Worm (Caenorhabditis elegans) whole organism, early embryonic: ENCODE measurements around the gene cyn-9.

ENCODE experiments used
- B0310.2 ChIP-seq: sonication (generic microtip); optimal IDR thresholded peaks from 2 replicates; lab custom pipeline; 2016; ENCODE audit warnings: mild to moderate bottlenecking, missing genetic modification characterization, missing compliant biosample characterization
- F13C5.2 ChIP-seq: sonication (generic microtip); optimal IDR thresholded peaks from 2 replicates; lab custom pipeline; 2017; ENCODE audit warnings: mild to moderate bottlenecking, missing genetic modification characterization, inconsistent platforms, missing compliant biosample characterization
- aly-1 ChIP-seq: sonication (generic microtip); optimal IDR thresholded peaks from 2 replicates; lab custom pipeline; 2016; ENCODE audit warnings: missing genetic modification characterization, missing compliant biosample characterization
- ama-1 ChIP-seq: fragments of 150-350 bp; optimal IDR thresholded peaks from 2 replicates; lab custom pipeline; 2014
- ceh-13 ChIP-seq: fragments of 200-800 bp; sonication (Bioruptor generic); optimal IDR thresholded peaks from 2 replicates; lab custom pipeline; 2018; ENCODE audit warnings: mild to moderate bottlenecking, missing genetic modification characterization, missing compliant biosample characterization
- ceh-36 ChIP-seq: sonication (generic microtip); optimal IDR thresholded peaks from 2 replicates; lab custom pipeline; 2016; ENCODE audit warnings: missing genetic modification characterization, inconsistent platforms, missing compliant biosample characterization
- ets-7 ChIP-seq: sonication (generic microtip); optimal IDR thresholded peaks from 2 replicates; lab custom pipeline; 2016; ENCODE audit warnings: missing genotype, missing genetic modification characterization, missing compliant biosample characterization
- flt-1 ChIP-seq: fragments of 200-800 bp; sonication (Bioruptor generic); IDR thresholded peaks from 2 replicates; pipeline ENCODE4 v1.3.6; 2022; ENCODE audit warnings: missing genetic modification characterization, missing compliant biosample characterization
- hmbx-1 ChIP-seq: sonication (generic microtip); optimal IDR thresholded peaks from 2 replicates; lab custom pipeline; 2016; ENCODE audit warnings: mild to moderate bottlenecking, missing genetic modification characterization, missing compliant biosample characterization
- hmg-4 ChIP-seq: fragments of 200-800 bp; sonication (Bioruptor generic); optimal IDR thresholded peaks from 2 replicates; lab custom pipeline; 2018; ENCODE audit warnings: mild to moderate bottlenecking, missing genetic modification characterization, missing compliant biosample characterization
- hnd-1 ChIP-seq: sonication (generic microtip); optimal IDR thresholded peaks from 2 replicates; lab custom pipeline; 2016; ENCODE audit warnings: missing genetic modification characterization, missing compliant biosample characterization
- pes-1 ChIP-seq: fragments of 200-800 bp; sonication (Bioruptor generic); IDR thresholded peaks from 2 replicates; pipeline ENCODE4 v1.3.6; 2022; ENCODE audit warnings: missing genetic modification reagents, missing genetic modification characterization, missing compliant biosample characterization
- scrt-1 ChIP-seq: fragments of 200-800 bp; sonication (Bioruptor generic); IDR thresholded peaks from 2 replicates; pipeline ENCODE4 v1.3.6; 2022; ENCODE audit warnings: missing genetic modification characterization, missing compliant biosample characterization
- sea-1 ChIP-seq: fragments of 200-800 bp; sonication (Bioruptor generic); conservative IDR thresholded peaks from 2 replicates; pipeline ENCODE4 v1.3.6; 2022; ENCODE audit warnings: missing genetic modification characterization, missing compliant biosample characterization
- tbx-11 ChIP-seq: fragments of 200-800 bp; sonication (Bioruptor generic); IDR thresholded peaks from 2 replicates; pipeline ENCODE4 v1.3.6; 2022; ENCODE audit warnings: missing genetic modification characterization, missing compliant biosample characterization
- tbx-37 ChIP-seq: fragments of 200-800 bp; sonication (Bioruptor generic); conservative IDR thresholded peaks from 2 replicates; pipeline ENCODE4 v1.3.6; 2022; ENCODE audit warnings: missing genetic modification reagents, missing genetic modification characterization, missing compliant biosample characterization
- tra-4 ChIP-seq: sonication (generic microtip); optimal IDR thresholded peaks from 2 replicates; lab custom pipeline; 2017; ENCODE audit warnings: missing genetic modification characterization, missing compliant biosample characterization

Gene cyn-9

ce11 chrIII:3652964-3653363, 46.5 kb downstream of the cyn-9 start:
- TF ChIP-seq flt-1: no peak
- no peak for TF ChIP-seq ets-7 (tag; lab: Kevin White, UChicago)
- no peak for TF ChIP-seq tbx-11 (GFP tag; lab: Robert Waterston, UW)
- no peak for TF ChIP-seq tra-4 (tag; lab: Kevin White, UChicago)
- TF ChIP-seq aly-1 (tag; lab: Kevin White, UChicago): no peak
- no peak for TF ChIP-seq scrt-1 (GFP tag; lab: Robert Waterston, UW)
- TF ChIP-seq B0310.2 (tag; lab: Kevin White, UChicago): no peak
- no peak for TF ChIP-seq pes-1 (GFP tag; lab: Robert Waterston, UW)
- no peak for TF ChIP-seq tbx-37 (GFP tag; lab: Robert Waterston, UW)
- no peak for TF ChIP-seq sea-1
- TF ChIP-seq ceh-13 (GFP tag; lab: Kevin White, UChicago): no peak
- TF ChIP-seq hmbx-1: no peak
- TF ChIP-seq ama-1 (lab: Kevin White, UChicago): no peak

- no peak for TF ChIP-seq tbx-11 (GFP tag; lab: Robert Waterston, UW)
- TF ChIP-seq B0310.2 (tag; lab: Kevin White, UChicago): no peak
- no peak for TF ChIP-seq flt-1
- TF ChIP-seq F13C5.2 (tag; lab: Kevin White, UChicago): no peak
- TF ChIP-seq sea-1: no peak
- TF ChIP-seq ceh-13 (GFP tag; lab: Kevin White, UChicago): no peak
- no peak for TF ChIP-seq aly-1 (tag; lab: Kevin White, UChicago)
- TF ChIP-seq ets-7 (tag; lab: Kevin White, UChicago): no peak
- TF ChIP-seq ceh-36 (tag; lab: Kevin White, UChicago): no peak
- TF ChIP-seq tbx-37 (GFP tag; lab: Robert Waterston, UW): no peak
- no peak for TF ChIP-seq hmbx-1
- no peak for TF ChIP-seq scrt-1 (GFP tag; lab: Robert Waterston, UW)
- TF ChIP-seq pes-1 (GFP tag; lab: Robert Waterston, UW): no peak
- TF ChIP-seq hnd-1: no peak
- no peak for TF ChIP-seq ama-1 (lab: Kevin White, UChicago)
- TF ChIP-seq hmg-4 (GFP tag; lab: Kevin White, UChicago): no peak
- TF ChIP-seq tra-4 (tag; lab: Kevin White, UChicago): no peak
Measured at ce11 chrIII:3652427-3652826, 47.0 kb downstream of the cyn-9 start.

- TF ChIP-seq pes-1 (GFP tag; lab: Robert Waterston, UW) (no peak), ama-1 (lab: Kevin White, UChicago) (no peak), tra-4 (tag; lab: Kevin White, UChicago) (no peak), sea-1 (no peak), ceh-13 (GFP tag; lab: Kevin White, UChicago) (no peak), tbx-37 (GFP tag; lab: Robert Waterston, UW) (no peak), hnd-1 (no peak), hmbx-1 (no peak), F13C5.2 (tag; lab: Kevin White, UChicago) (no peak), hmg-4 (GFP tag; lab: Kevin White, UChicago) (no peak), scrt-1 (GFP tag; lab: Robert Waterston, UW) (no peak), ets-7 (tag; lab: Kevin White, UChicago) (no peak), tbx-11 (GFP tag; lab: Robert Waterston, UW) (no peak)
Measured at ce11 chrIII:3650677-3651315, 48.6 kb downstream of the cyn-9 start, which contains the start of the genes madf-8 and gsr-1. madf-8 (minus strand) TSS chrIII:3650832. gsr-1 (plus strand) TSS chrIII:3650907.

ce11 chrIII:3650266-3650665, 49.2 kb downstream of the cyn-9 start:
- no peak for TF ChIP-seq scrt-1 (GFP tag; lab: Robert Waterston, UW)
- TF ChIP-seq F13C5.2 (tag; lab: Kevin White, UChicago): no peak
- no peak for TF ChIP-seq tbx-37 (GFP tag; lab: Robert Waterston, UW)
- no peak for TF ChIP-seq hnd-1

- TF ChIP-seq B0310.2 (tag; lab: Kevin White, UChicago) (no peak), tbx-11 (GFP tag; lab: Robert Waterston, UW) (no peak), hmbx-1 (no peak), aly-1 (tag; lab: Kevin White, UChicago) (no peak), hmg-4 (GFP tag; lab: Kevin White, UChicago) (no peak), pes-1 (GFP tag; lab: Robert Waterston, UW) (no peak), ceh-36 (tag; lab: Kevin White, UChicago) (no peak)
Measured at ce11 chrIII:3649305-3649704, 50.1 kb downstream of the cyn-9 start.
